Fruit fly (Drosophila melanogaster) whole organism, pupa: ENCODE data around the gene CG13083.

ENCODE experiments used
- CG12605 ChIP-seq: fragments of 200-800 bp; sonication (Bioruptor generic); IDR thresholded peaks from 2 replicates; pipeline ENCODE4 v1.3.6; 2022; ENCODE audit warnings: missing biosample characterization, missing genetic modification characterization
- CG17806 ChIP-seq: fragments of 200-800 bp; sonication (Bioruptor generic); optimal IDR thresholded peaks from 2 replicates; lab custom pipeline; 2018; ENCODE audit warnings: missing biosample characterization, mild to moderate bottlenecking, missing genetic modification characterization, moderate library complexity
- CG4496 ChIP-seq: fragments of 200-800 bp; sonication (Bioruptor generic); IDR thresholded peaks from 3 replicates; pipeline ENCODE4 v1.3.6; 2022; ENCODE audit warnings: missing biosample characterization, missing genetic modification characterization
- EcR ChIP-seq: fragments of 200-800 bp; sonication (Bioruptor generic); optimal IDR thresholded peaks from 3 replicates; lab custom pipeline; 2019; ENCODE audit warnings: missing biosample characterization, missing genetic modification characterization, mild to moderate bottlenecking, moderate library complexity, missing genetic modification reagents
- Pif1B ChIP-seq: fragments of 200-800 bp; sonication (Bioruptor generic); optimal IDR thresholded peaks from 3 replicates; lab custom pipeline; 2016; ENCODE audit warnings: missing biosample characterization, missing genetic modification characterization

dm6 chr2L:19472256-19472655, 15.0 kb upstream of the CG13083 start:
- TF ChIP-seq Pif1B (GFP tag; lab: Kevin White, UChicago) (no peak), CG17806 (tag; lab: Kevin White, UChicago) (no peak), CG12605 (GFP tag; lab: Robert Waterston, UW) (no peak), EcR (GFP tag; lab: Kevin White, UChicago) (no peak), CG4496 (GFP tag; lab: Robert Waterston, UW) (no peak)
